Worm (Caenorhabditis elegans): ENCODE data around the gene lhpp-1.
"Not testable (repeated sequence)": the region's sequence is repeated elsewhere in the genome, so short reads cannot be mapped to it uniquely, and the experiment has no call there.

- not testable (repeated sequence) for TF ChIP-seq W03F9.2, him-1, dao-5 (tag; optimal IDR thresholded peaks at IDR 0.05)
Measured at ce11 chrV:12131157-12131556, 19.6 kb upstream of the lhpp-1 start, which contains the start of gene enpp-1.
